Worm (Caenorhabditis elegans) whole organism, early embryonic: ENCODE measurements around the gene B0303.4.
A peak's percentile ranks its signal among the peaks of the same experiment; 100 is the strongest.

Experiments used
- B0310.2 ChIP-seq: sonication (generic microtip); optimal IDR thresholded peaks from 2 replicates; lab custom pipeline; 2016; ENCODE audit warnings: mild to moderate bottlenecking, missing genetic modification characterization, missing compliant biosample characterization
- F13C5.2 ChIP-seq: sonication (generic microtip); optimal IDR thresholded peaks from 2 replicates; lab custom pipeline; 2017; ENCODE audit warnings: mild to moderate bottlenecking, missing genetic modification characterization, inconsistent platforms, missing compliant biosample characterization
- ama-1 ChIP-seq: fragments of 150-350 bp; optimal IDR thresholded peaks from 2 replicates; lab custom pipeline; 2014
- ceh-36 ChIP-seq: sonication (generic microtip); optimal IDR thresholded peaks from 2 replicates; lab custom pipeline; 2016; ENCODE audit warnings: missing genetic modification characterization, inconsistent platforms, missing compliant biosample characterization
- flt-1 ChIP-seq: fragments of 200-800 bp; sonication (Bioruptor generic); IDR thresholded peaks from 2 replicates; pipeline ENCODE4 v1.3.6; 2022; ENCODE audit warnings: missing genetic modification characterization, missing compliant biosample characterization
- hnd-1 ChIP-seq: sonication (generic microtip); optimal IDR thresholded peaks from 2 replicates; lab custom pipeline; 2016; ENCODE audit warnings: missing genetic modification characterization, missing compliant biosample characterization
- pes-1 ChIP-seq: fragments of 200-800 bp; sonication (Bioruptor generic); IDR thresholded peaks from 2 replicates; pipeline ENCODE4 v1.3.6; 2022; ENCODE audit warnings: missing genetic modification reagents, missing genetic modification characterization, missing compliant biosample characterization
- scrt-1 ChIP-seq: fragments of 200-800 bp; sonication (Bioruptor generic); IDR thresholded peaks from 2 replicates; pipeline ENCODE4 v1.3.6; 2022; ENCODE audit warnings: missing genetic modification characterization, missing compliant biosample characterization
- tra-4 ChIP-seq: sonication (generic microtip); optimal IDR thresholded peaks from 2 replicates; lab custom pipeline; 2017; ENCODE audit warnings: missing genetic modification characterization, missing compliant biosample characterization

- TF ChIP-seq scrt-1 = peak; percentile 98
- peak; percentile 96 for TF ChIP-seq B0310.2 (tag; lab: Kevin White, UChicago)
- TF ChIP-seq ama-1 (lab: Kevin White, UChicago) = peak; percentile 79
- TF ChIP-seq flt-1 (GFP tag; lab: Robert Waterston, UW) = peak; percentile 99
- TF ChIP-seq tra-4 (tag; lab: Kevin White, UChicago) = peak; percentile 91
- peak; percentile 94 for TF ChIP-seq F13C5.2 (tag; lab: Kevin White, UChicago)
- peak; percentile 97 for TF ChIP-seq ceh-36 (tag; lab: Kevin White, UChicago)
- TF ChIP-seq pes-1 (GFP tag; lab: Robert Waterston, UW) = peak; percentile 98
- TF ChIP-seq hnd-1 = peak; percentile 89
Measured at ce11 chrIII:8678371-8678770, 11.3 kb upstream of the B0303.4 start.
